Fruit fly (Drosophila melanogaster) whole organism, prepupa: ENCODE results near the gene Fum4.
A peak's percentile ranks its signal among the peaks of the same experiment; 100 is the strongest.

Source experiments
- CG10669 ChIP-seq: fragments of 200-800 bp; sonication (Bioruptor generic); optimal IDR thresholded peaks from 3 replicates; lab custom pipeline; 2018; ENCODE audit warnings: missing biosample characterization, mild to moderate bottlenecking, missing genetic modification characterization, moderate library complexity
- CG11294 ChIP-seq: fragments of 200-800 bp; sonication (Bioruptor generic); IDR thresholded peaks from 2 replicates; pipeline ENCODE4 v1.3.6; 2022; ENCODE audit warnings: missing biosample characterization, missing genetic modification characterization
- CG11762 ChIP-seq: fragments of 200-800 bp; sonication (Bioruptor generic); optimal IDR thresholded peaks from 3 replicates; lab custom pipeline; 2016; ENCODE audit warnings: missing biosample characterization, missing genetic modification characterization; ENCODE audit not compliant: insufficient read depth
- CG15336 ChIP-seq: fragments of 200-800 bp; sonication (Bioruptor generic); IDR thresholded peaks from 2 replicates; pipeline ENCODE4 v1.3.6; 2022; ENCODE audit warnings: missing biosample characterization, missing genetic modification characterization
- CG3032 ChIP-seq: fragments of 200-800 bp; optimal IDR thresholded peaks from 2 replicates; lab custom pipeline; 2019; ENCODE audit warnings: missing biosample characterization, mild to moderate bottlenecking, missing genetic modification characterization, moderate library complexity
- CG31627 ChIP-seq: fragments of 200-800 bp; sonication (Bioruptor generic); optimal IDR thresholded peaks from 3 replicates; lab custom pipeline; 2016; ENCODE audit warnings: missing biosample characterization, missing genetic modification characterization
- CG32006 ChIP-seq: fragments of 200-800 bp; sonication (Bioruptor generic); optimal IDR thresholded peaks from 3 replicates; lab custom pipeline; 2017; ENCODE audit warnings: missing biosample characterization, mild to moderate bottlenecking, missing genetic modification characterization
- CG3919 ChIP-seq: fragments of 200-800 bp; sonication (Bioruptor generic); optimal IDR thresholded peaks from 3 replicates; lab custom pipeline; 2016; ENCODE audit warnings: missing biosample characterization, missing genetic modification characterization
- CG4318 ChIP-seq: fragments of 200-800 bp; sonication (Bioruptor generic); optimal IDR thresholded peaks from 3 replicates; lab custom pipeline; 2017; ENCODE audit warnings: missing biosample characterization, mild to moderate bottlenecking, missing genetic modification characterization
- CG6163 ChIP-seq: fragments of 200-800 bp; sonication (Bioruptor generic); IDR thresholded peaks from 3 replicates; pipeline ENCODE4 v1.3.6; 2022; ENCODE audit warnings: missing biosample characterization, missing genetic modification characterization
- CG6276 ChIP-seq: fragments of 200-800 bp; sonication (Bioruptor generic); optimal IDR thresholded peaks from 2 replicates; lab custom pipeline; 2017; ENCODE audit warnings: missing biosample characterization, mild to moderate bottlenecking, missing genetic modification characterization
- CG6792 ChIP-seq: fragments of 200-800 bp; sonication (Bioruptor generic); optimal IDR thresholded peaks from 3 replicates; lab custom pipeline; 2016; ENCODE audit warnings: missing biosample characterization, missing genetic modification characterization
- CG6808 ChIP-seq: fragments of 200-800 bp; sonication (Bioruptor generic); optimal IDR thresholded peaks from 3 replicates; lab custom pipeline; 2017; ENCODE audit warnings: missing biosample characterization, missing genetic modification characterization, mild to moderate bottlenecking, moderate library complexity, missing genetic modification reagents
- CG6854 ChIP-seq: fragments of 200-800 bp; sonication (Bioruptor generic); optimal IDR thresholded peaks from 2 replicates; lab custom pipeline; 2017; ENCODE audit warnings: missing biosample characterization, mild to moderate bottlenecking, missing genetic modification characterization
- CG8119 ChIP-seq: fragments of 200-800 bp; sonication (Bioruptor generic); IDR thresholded peaks from 3 replicates; pipeline ENCODE4 v1.3.6; 2022; ENCODE audit warnings: missing biosample characterization, missing genetic modification characterization
- CG8319 ChIP-seq: fragments of 200-800 bp; sonication (Bioruptor generic); optimal IDR thresholded peaks from 3 replicates; lab custom pipeline; 2016; ENCODE audit warnings: missing biosample characterization, missing genetic modification characterization
- Eip75B ChIP-seq: fragments of 200-800 bp; sonication (Bioruptor generic); optimal IDR thresholded peaks from 3 replicates; lab custom pipeline; 2016; ENCODE audit warnings: missing biosample characterization, missing genetic modification characterization
- Eip78C ChIP-seq: fragments of 200-800 bp; sonication (Bioruptor generic); peaks from one replicate; lab custom pipeline; 2016; ENCODE audit warnings: missing biosample characterization, missing genetic modification characterization
- Eip93F ChIP-seq: fragments of 200-800 bp; sonication (Bioruptor generic); optimal IDR thresholded peaks from 2 replicates; lab custom pipeline; 2016; ENCODE audit warnings: missing biosample characterization, mild to moderate bottlenecking, missing genetic modification characterization
- Hr39 ChIP-seq: fragments of 200-800 bp; sonication (Bioruptor generic); optimal IDR thresholded peaks from 2 replicates; lab custom pipeline; 2016; ENCODE audit warnings: missing biosample characterization, missing genetic modification characterization
- Hr4 ChIP-seq: fragments of 200-800 bp; sonication (Bioruptor generic); optimal IDR thresholded peaks from 3 replicates; lab custom pipeline; 2016; ENCODE audit warnings: missing biosample characterization, missing genetic modification characterization
- Lpt ChIP-seq: fragments of 200-800 bp; sonication (Bioruptor generic); optimal IDR thresholded peaks from 3 replicates; lab custom pipeline; 2016; ENCODE audit warnings: missing biosample characterization, missing genetic modification characterization
- OdsH ChIP-seq: fragments of 200-800 bp; sonication (Bioruptor generic); optimal IDR thresholded peaks from 3 replicates; lab custom pipeline; 2016; ENCODE audit warnings: missing biosample characterization, missing genetic modification characterization
- Sox15 ChIP-seq: fragments of 200-800 bp; sonication (Bioruptor generic); optimal IDR thresholded peaks from 3 replicates; lab custom pipeline; 2016; ENCODE audit warnings: missing biosample characterization, missing genetic modification characterization
- acj6 ChIP-seq: fragments of 200-800 bp; sonication (Bioruptor generic); optimal IDR thresholded peaks from 3 replicates; lab custom pipeline; 2016; ENCODE audit warnings: missing biosample characterization, missing genetic modification characterization
- dsx ChIP-seq: fragments of 200-800 bp; optimal IDR thresholded peaks from 3 replicates; lab custom pipeline; 2019; ENCODE audit warnings: missing biosample characterization, mild to moderate bottlenecking, missing genetic modification characterization, moderate library complexity; ENCODE audit not compliant: poor library complexity, severe bottlenecking
- eg ChIP-seq: fragments of 200-800 bp; sonication (Bioruptor generic); IDR thresholded peaks from 3 replicates; pipeline ENCODE4 v1.3.6; 2022; ENCODE audit warnings: missing biosample characterization, missing genetic modification characterization
- fkh ChIP-seq: fragments of 200-800 bp; sonication (Bioruptor generic); optimal IDR thresholded peaks from 3 replicates; lab custom pipeline; 2017; ENCODE audit warnings: missing biosample characterization, mild to moderate bottlenecking, missing genetic modification characterization, moderate library complexity
- net ChIP-seq: fragments of 200-800 bp; sonication (Bioruptor generic); optimal IDR thresholded peaks from 3 replicates; lab custom pipeline; 2016; ENCODE audit warnings: missing biosample characterization, missing genetic modification characterization
- pdm3 ChIP-seq: fragments of 200-800 bp; sonication (Bioruptor generic); optimal IDR thresholded peaks from 3 replicates; lab custom pipeline; 2016; ENCODE audit warnings: missing biosample characterization, missing genetic modification characterization
- svp ChIP-seq: fragments of 200-800 bp; sonication (Bioruptor generic); peaks from one replicate; lab custom pipeline; 2016; ENCODE audit warnings: missing biosample characterization, missing genetic modification characterization
- vri ChIP-seq: fragments of 200-800 bp; sonication (Bioruptor generic); optimal IDR thresholded peaks from 3 replicates; lab custom pipeline; 2016; ENCODE audit warnings: missing biosample characterization, mild to moderate bottlenecking, missing genetic modification characterization

Fum4 gene

dm6 chr2L:10191396-10191795 is at the start of gene Fum4:
TSS of gene Fum4 (minus strand) at chr2L:10191496.
- no peak for TF ChIP-seq CG6808 (GFP tag; lab: Kevin White, UChicago)
- TF ChIP-seq CG6163 (GFP tag; lab: Robert Waterston, UW): no peak
- TF ChIP-seq Eip75B: no peak
- no peak for TF ChIP-seq Hr39 (GFP tag; lab: Kevin White, UChicago)
- no peak for TF ChIP-seq CG6792 (GFP tag; lab: Kevin White, UChicago)
- no peak for TF ChIP-seq Hr4
- no peak for TF ChIP-seq CG8319 (GFP tag; lab: Kevin White, UChicago)
- TF ChIP-seq Sox15 (GFP tag; lab: Kevin White, UChicago): no peak
- TF ChIP-seq CG11762 (GFP tag; lab: Kevin White, UChicago): no peak
- TF ChIP-seq CG10669 (GFP tag; lab: Kevin White, UChicago): no peak
- no peak for TF ChIP-seq svp (GFP tag; lab: Kevin White, UChicago)
- no peak for TF ChIP-seq CG15336 (GFP tag; lab: Robert Waterston, UW)
- TF ChIP-seq CG8119 (GFP tag; lab: Robert Waterston, UW): no peak
- TF ChIP-seq CG4318 (GFP tag; lab: Kevin White, UChicago): no peak

DNA sequence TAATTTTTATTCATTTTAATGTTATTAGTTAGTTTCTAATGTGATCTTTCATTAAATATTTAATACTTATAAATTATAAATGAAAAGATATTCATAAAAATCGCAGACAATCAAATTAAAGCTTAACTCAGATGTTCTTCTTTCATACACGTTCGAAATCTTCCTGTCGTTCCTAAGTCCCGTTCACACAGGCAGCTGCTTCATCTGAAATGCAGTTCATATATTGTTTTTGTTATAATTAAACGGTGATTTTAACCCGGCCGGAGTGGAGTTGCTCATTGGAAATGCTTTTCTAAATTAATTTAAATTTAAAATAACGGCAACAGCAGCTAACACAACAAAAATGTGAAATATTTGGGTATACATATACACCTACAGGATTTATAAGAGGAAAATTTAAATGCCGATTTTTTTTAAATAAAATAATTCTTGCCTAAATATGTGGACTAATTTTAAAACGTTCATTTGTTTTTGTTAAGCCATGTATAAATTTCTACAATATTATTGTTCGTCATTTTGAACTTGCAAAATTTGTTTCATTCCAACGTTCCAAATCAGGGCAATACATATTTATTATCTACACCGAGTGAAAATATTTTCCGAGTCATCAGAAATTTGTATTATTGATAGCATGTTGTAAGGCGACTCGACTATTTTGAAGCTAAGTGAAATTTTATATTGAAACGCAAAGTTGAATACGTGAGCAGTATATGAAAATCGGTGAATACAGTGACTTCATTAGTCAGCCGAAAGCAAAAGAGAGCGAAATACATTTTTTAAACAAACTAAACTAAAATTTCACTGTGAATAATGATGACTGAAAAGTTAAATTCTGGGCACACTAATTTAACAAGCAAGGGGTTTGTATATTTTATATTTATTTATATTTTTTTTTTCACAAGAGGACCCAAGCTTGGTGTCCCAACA is 47.7 kb upstream of the Fum4 start, which contains the start of gene me31B:
me31B (plus strand) TSS at position 616 of the 927 bp plus-strand sequence.
- no peak for TF ChIP-seq CG6854 (GFP tag; lab: Kevin White, UChicago)
- no peak for TF ChIP-seq CG32006 (GFP tag; lab: Kevin White, UChicago)
- TF ChIP-seq CG11762 (GFP tag; lab: Kevin White, UChicago): no peak
- TF ChIP-seq CG3032 (tag; lab: Kevin White, UChicago): peak; percentile 14
- TF ChIP-seq Eip93F (GFP tag; lab: Kevin White, UChicago): peak; percentile 7
- no peak for TF ChIP-seq eg

- peak; percentile 34 for TF ChIP-seq vri
- TF ChIP-seq fkh (GFP tag; lab: Kevin White, UChicago): peak; percentile 90
- TF ChIP-seq acj6 (GFP tag; lab: Kevin White, UChicago): no peak
- TF ChIP-seq, all 60 proteins: peak for 2
Observed at dm6 chr2L:10237725-10238446, 46.6 kb upstream of the Fum4 start, which contains the start of gene mthl15. TSS of gene mthl15 (minus strand) at chr2L:10238317.

DNA sequence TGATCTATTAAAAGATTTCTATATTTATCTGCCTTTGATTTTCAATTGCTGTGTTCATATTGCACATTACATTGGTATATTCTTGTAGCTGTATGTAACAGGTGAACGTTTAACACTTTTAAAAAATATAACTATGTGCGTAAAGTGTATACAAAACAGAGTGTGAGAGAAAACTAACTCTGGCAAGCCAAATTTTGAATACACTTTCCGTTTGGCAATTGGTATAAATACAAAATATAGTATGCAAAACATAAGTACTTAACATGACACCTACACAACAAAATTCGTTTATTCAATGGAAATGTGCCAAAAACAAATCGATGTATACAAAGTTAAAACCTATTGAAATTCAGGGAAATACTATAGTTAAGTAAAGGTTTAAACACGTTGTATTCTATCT is 41.5 kb upstream of the Fum4 start:
- TF ChIP-seq net (GFP tag; lab: Kevin White, UChicago): no peak
- no peak for TF ChIP-seq CG6276 (GFP tag; lab: Kevin White, UChicago)
- TF ChIP-seq CG6792 (GFP tag; lab: Kevin White, UChicago): no peak
- TF ChIP-seq CG3919 (GFP tag; lab: Kevin White, UChicago): no peak
- no peak for TF ChIP-seq OdsH (GFP tag; lab: Kevin White, UChicago)
- TF ChIP-seq CG3032 (tag; lab: Kevin White, UChicago): no peak
- no peak for TF ChIP-seq CG6854 (GFP tag; lab: Kevin White, UChicago)
- no peak for TF ChIP-seq Lpt (GFP tag; lab: Kevin White, UChicago)
- TF ChIP-seq pdm3: no peak
- no peak for TF ChIP-seq acj6 (GFP tag; lab: Kevin White, UChicago)
- no peak for TF ChIP-seq CG31627
- TF ChIP-seq CG11294 (GFP tag; lab: Robert Waterston, UW): no peak
- TF ChIP-seq CG4318 (GFP tag; lab: Kevin White, UChicago): no peak
- TF ChIP-seq dsx (GFP tag; lab: Kevin White, UChicago): no peak
- no peak for TF ChIP-seq Hr4
- no peak for TF ChIP-seq Eip78C (GFP tag; lab: Kevin White, UChicago)
